Worm (Caenorhabditis elegans): ENCODE results near the gene str-8.

DNA sequence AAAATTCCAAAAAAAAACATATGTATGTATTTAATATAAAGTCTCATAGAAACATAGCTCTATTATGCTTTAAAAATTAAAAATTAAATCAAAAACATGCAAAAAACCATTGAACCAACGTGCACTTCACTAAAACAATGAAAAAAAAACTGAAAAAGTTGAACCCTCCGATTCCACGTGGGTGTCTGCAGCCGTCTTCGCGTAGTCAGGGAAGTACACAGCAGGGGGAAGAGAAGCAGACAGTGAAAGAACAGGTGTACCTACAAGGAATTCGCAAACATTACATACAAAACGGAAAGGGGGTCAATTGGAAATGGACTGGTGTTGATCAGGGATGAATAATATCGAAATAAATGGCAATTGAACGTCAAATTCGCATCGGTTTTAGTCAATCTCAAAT, 19.1 kb downstream of the str-8 start:
- TF ChIP-seq aly-1 (tag; optimal IDR thresholded peaks at IDR 0.05): no peak
- TF ChIP-seq ama-1 (optimal IDR thresholded peaks at IDR 0.05): no peak
- TF ChIP-seq tbx-11 (GFP tag; IDR thresholded peaks at IDR 0.05): no peak
- TF ChIP-seq flt-1 (GFP tag; IDR thresholded peaks at IDR 0.05): no peak
- TF ChIP-seq hmbx-1 (tag; optimal IDR thresholded peaks at IDR 0.05): no peak
- TF ChIP-seq ceh-13 (GFP tag; optimal IDR thresholded peaks at IDR 0.05): no peak
- TF ChIP-seq hnd-1 (tag; optimal IDR thresholded peaks at IDR 0.05): no peak
- TF ChIP-seq ceh-36 (tag; optimal IDR thresholded peaks at IDR 0.05): no peak
- TF ChIP-seq tbx-37 (GFP tag; conservative IDR thresholded peaks at IDR 0.05): no peak
- TF ChIP-seq hmg-4 (GFP tag; optimal IDR thresholded peaks at IDR 0.05): no peak
- TF ChIP-seq scrt-1 (GFP tag; IDR thresholded peaks at IDR 0.05): no peak
